Fruit fly (Drosophila melanogaster) whole organism, adult: ENCODE data around the gene CG13670.

Experiments used
- CG11617 ChIP-seq: fragments of 200-800 bp; sonication (Bioruptor generic); optimal IDR thresholded peaks from 2 replicates; lab custom pipeline; 2017; ENCODE audit warnings: mild to moderate bottlenecking, missing biosample characterization, missing genetic modification reagents, missing genetic modification characterization
- CG12768 ChIP-seq: fragments of 200-800 bp; sonication (Bioruptor generic); optimal IDR thresholded peaks from 2 replicates; lab custom pipeline; 2017; ENCODE audit warnings: missing biosample characterization, missing genetic modification characterization, mild to moderate bottlenecking, moderate library complexity, missing genetic modification reagents
- CG14711 ChIP-seq: fragments of 200-800 bp; sonication (Bioruptor generic); optimal IDR thresholded peaks from 2 replicates; lab custom pipeline; 2018; ENCODE audit warnings: missing biosample characterization, mild to moderate bottlenecking, missing genetic modification characterization, moderate library complexity
- CG1620 ChIP-seq: fragments of 200-800 bp; sonication (Bioruptor generic); optimal IDR thresholded peaks from 2 replicates; lab custom pipeline; 2016; ENCODE audit warnings: missing biosample characterization, missing genetic modification characterization
- CG5204 ChIP-seq: fragments of 200-800 bp; sonication (Bioruptor generic); optimal IDR thresholded peaks from 2 replicates; lab custom pipeline; 2016; ENCODE audit warnings: missing biosample characterization, missing genetic modification characterization
- Clk ChIP-seq: fragments of 200-800 bp; sonication (Bioruptor generic); optimal IDR thresholded peaks from 2 replicates; lab custom pipeline; 2017; ENCODE audit warnings: missing biosample characterization, missing genetic modification characterization
- Crg-1 ChIP-seq: fragments of 200-800 bp; sonication (Bioruptor generic); optimal IDR thresholded peaks from 2 replicates; lab custom pipeline; 2016; ENCODE audit warnings: missing biosample characterization, missing genetic modification characterization
- Hr96 ChIP-seq: fragments of 200-800 bp; sonication (Bioruptor generic); optimal IDR thresholded peaks from 2 replicates; lab custom pipeline; 2016; ENCODE audit warnings: missing biosample characterization, missing genetic modification characterization
- cnc ChIP-seq, 2 experiments: fragments of >200 bp; optimal IDR thresholded peaks; 2 replicates each; lab custom pipeline; 2017
- kay ChIP-seq: fragments of 200-800 bp; sonication (Bioruptor generic); peaks from one replicate; lab custom pipeline; 2016; ENCODE audit warnings: missing biosample characterization, missing genetic modification characterization, borderline replicate concordance
- toe ChIP-seq: fragments of 200-800 bp; sonication (Bioruptor generic); optimal IDR thresholded peaks from 2 replicates; lab custom pipeline; 2016; ENCODE audit warnings: missing biosample characterization, missing genetic modification characterization

DNA sequence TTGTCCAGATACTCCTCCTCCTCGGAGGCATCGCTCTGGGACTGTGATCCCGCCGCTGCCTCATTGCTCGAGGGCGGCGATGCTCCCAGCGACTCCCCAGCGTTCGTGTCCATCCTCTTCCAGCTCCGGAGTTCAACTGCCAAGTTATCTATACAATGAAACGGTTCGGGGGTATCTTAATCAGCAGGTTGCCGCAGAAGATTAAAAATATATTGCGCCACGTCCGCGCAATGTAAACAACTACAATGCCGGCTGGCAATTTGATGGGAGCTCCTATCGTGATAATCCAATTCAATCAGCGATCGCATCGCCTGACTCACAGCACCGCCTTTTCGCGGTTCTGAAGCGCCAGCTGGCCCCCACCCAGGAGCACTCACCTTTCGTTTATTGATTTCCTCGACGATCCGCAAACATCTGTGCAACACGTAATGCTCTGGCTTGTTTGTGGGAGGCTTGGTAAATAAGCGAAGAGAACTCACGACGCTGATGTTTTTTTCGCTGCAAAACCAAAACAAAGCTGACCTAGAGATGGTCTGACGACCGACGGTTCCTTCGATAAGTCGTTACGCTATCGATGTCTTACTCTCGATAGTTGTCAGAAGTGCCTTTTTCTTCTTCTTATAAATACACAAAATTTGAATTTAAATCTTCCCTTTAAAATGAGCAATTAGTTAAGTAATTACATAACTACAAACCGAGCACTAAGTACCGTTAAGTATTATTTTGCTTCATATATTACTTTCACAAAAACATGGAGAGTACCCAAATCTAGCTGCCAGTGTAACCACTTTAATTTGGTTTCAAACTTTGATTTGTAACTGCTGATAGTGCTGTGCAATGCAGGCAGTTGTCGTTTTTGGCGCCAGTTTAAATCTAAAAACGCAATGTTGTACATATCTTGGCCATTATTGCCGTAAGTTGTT is 31.0 kb upstream of the CG13670 start, which contains the start of gene cert:
- TF ChIP-seq Clk (GFP tag; lab: Kevin White, UChicago) (no peak), CG1620 (GFP tag; lab: Kevin White, UChicago) (peak; percentile 2), Hr96 (GFP tag; lab: Kevin White, UChicago) (peak; percentile 58), kay (GFP tag; lab: Kevin White, UChicago) (peak; percentile 11), CG5204 (no peak), toe (GFP tag; lab: Kevin White, UChicago) (peak; percentile 52), CG11617 (GFP tag; lab: Kevin White, UChicago) (no peak), cnc (optimal IDR thresholded peaks at IDR 0.05; lab: Kevin White, UChicago) (no peak), CG14711 (tag; lab: Kevin White, UChicago) (peak; percentile 45), CG12768 (GFP tag; lab: Kevin White, UChicago) (peak; percentile 52), Crg-1 (GFP tag; lab: Kevin White, UChicago) (peak; percentile 43)
